Fruit fly (Drosophila melanogaster): ENCODE measurements around the gene CG14696.
A peak's percentile ranks its signal among the peaks of the same experiment; 100 is the strongest.

The CG14696 gene

DNA sequence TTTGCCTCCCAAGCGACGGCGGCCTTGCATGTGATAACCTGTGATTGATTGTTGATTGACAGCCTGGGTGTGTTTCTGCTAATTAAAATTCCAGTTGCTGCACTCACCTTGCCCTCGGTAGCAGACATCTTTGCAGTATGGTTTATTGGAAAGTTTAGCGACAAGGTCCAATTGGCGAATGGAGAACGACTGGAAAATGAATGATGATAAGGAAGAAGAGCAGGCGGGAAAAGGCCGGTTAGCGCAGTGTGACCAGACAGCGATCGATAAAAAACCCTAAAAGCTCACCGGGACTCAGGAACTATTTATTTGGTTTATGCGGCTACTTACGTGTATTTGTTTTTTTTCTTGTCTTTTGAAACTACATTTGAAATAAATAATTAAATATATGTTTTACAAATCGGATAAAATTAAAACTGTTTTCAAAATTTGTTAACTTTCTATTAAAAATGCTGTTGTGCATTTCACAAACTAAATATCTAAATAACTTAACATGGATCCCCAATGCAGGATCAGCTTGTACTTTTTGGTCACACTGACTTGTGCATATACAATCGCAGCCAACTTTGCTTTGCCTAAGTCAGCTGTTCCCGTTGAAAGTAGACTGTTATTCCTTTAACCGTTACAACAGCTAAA lies 12.5 kb downstream of the CG14696 start, which contains the start of gene Fdh (continued):
- TF ChIP-seq fkh (GFP tag; optimal IDR thresholded peaks at IDR 0.05) (peak; percentile 40), Ets21C (GFP tag; optimal IDR thresholded peaks at IDR 0.05) (no peak), salr (GFP tag; optimal IDR thresholded peaks at IDR 0.05) (no peak), ss (GFP tag; optimal IDR thresholded peaks at IDR 0.05) (peak; percentile 40 to 49), vri (GFP tag; optimal IDR thresholded peaks at IDR 0.05) (peak; percentile 32), CG15336 (GFP tag; IDR thresholded peaks at IDR 0.05) (peak; percentile 68), Ets96B (tag; optimal IDR thresholded peaks at IDR 0.05) (peak; percentile 36), Hr39 (GFP tag; optimal IDR thresholded peaks at IDR 0.05) (peak; percentile 40), Eip78C (GFP tag) (peak; percentile 89), Hr38 (GFP tag; optimal IDR thresholded peaks at IDR 0.05) (no peak), Sox14 (GFP tag; optimal IDR thresholded peaks at IDR 0.05) (peak; percentile 31), CG7368 (GFP tag; optimal IDR thresholded peaks at IDR 0.05) (peak; percentile 18), Eip93F (GFP tag; optimal IDR thresholded peaks at IDR 0.05) (peak; percentile 44), Met (GFP tag; optimal IDR thresholded peaks at IDR 0.05) (no peak), CG34406 (GFP tag; optimal IDR thresholded peaks at IDR 0.05) (peak; percentile 54), net (GFP tag; optimal IDR thresholded peaks at IDR 0.05) (no peak), CG6792 (GFP tag; optimal IDR thresholded peaks at IDR 0.05) (peak; percentile 46), dsx (GFP tag; optimal IDR thresholded peaks at IDR 0.05; ENCODE audit: poor library complexity, severe bottlenecking) (peak; percentile 21), acj6 (GFP tag; optimal IDR thresholded peaks at IDR 0.05) (peak; percentile 63)

DNA sequence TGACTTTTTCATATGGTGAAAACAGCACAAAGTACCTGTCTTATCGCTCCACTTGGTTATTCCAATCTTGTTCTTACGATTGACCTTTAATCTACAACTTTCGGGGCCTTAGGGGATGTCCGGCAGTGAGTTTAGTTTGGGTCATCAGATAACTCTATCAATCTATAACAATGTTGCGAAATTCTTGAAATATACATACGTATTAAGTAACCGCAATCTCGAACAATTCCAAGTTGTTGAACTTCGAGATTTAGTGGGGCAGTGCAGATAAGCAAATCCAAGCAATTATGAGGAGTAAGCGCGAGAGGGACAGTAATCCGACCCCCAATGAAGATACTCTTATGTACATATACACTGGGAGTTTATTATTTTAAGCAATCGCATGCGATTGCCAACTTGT lies 14.2 kb downstream of the CG14696 start:
- TF ChIP-seq svp (GFP tag), result peak; percentile 93
- no peak for TF ChIP-seq Sox14 (GFP tag; optimal IDR thresholded peaks at IDR 0.05)
- TF ChIP-seq vri (GFP tag; optimal IDR thresholded peaks at IDR 0.05), result peak; percentile 79
- peak; percentile 40 for TF ChIP-seq dsx (GFP tag; optimal IDR thresholded peaks at IDR 0.05; ENCODE audit: poor library complexity, severe bottlenecking)

DNA sequence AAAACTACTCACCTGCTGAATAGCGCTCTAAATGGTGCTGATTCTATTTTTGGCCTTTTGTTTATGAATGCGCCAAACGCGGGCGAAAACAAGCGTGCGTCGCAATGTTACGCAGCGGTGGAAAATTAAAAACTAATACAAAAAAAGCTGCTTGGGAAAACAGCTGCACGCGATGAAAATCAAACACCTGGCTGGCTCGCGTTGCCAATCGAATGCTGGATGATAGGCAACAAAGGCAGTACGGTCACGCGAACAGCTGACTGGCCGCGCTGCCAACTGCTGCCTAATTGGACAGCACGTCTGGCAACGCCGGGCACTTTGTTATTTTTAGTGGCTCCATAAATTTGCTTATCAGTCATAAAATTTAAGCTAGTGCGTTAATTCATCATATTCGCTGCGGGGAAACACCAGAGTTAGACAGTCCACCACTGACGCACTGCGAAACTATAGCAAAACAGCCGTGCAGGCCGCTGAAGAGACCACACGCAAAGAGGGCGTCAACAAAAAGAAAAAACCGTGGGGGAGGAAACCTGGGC lies 16.3 kb downstream of the CG14696 start, which contains the start of the genes SelR and Tsp86D:
TSS of gene SelR (minus strand) at position 216 of the 536 bp plus-strand sequence.
TSS of gene Tsp86D (plus strand) at position 282 of the 536 bp plus-strand sequence.
- no peak for TF ChIP-seq CG6276 (GFP tag; optimal IDR thresholded peaks at IDR 0.05)
- TF ChIP-seq esn (GFP tag; optimal IDR thresholded peaks at IDR 0.05), result peak; percentile 10
- peak; percentile 9; the same call in 1 of the 2 replicates for TF ChIP-seq CG15336 (GFP tag; IDR thresholded peaks at IDR 0.05)
- 0 out of 3 replicates have a peak, but pooled peaks have one; percentile 6 for TF ChIP-seq eg (GFP tag; IDR thresholded peaks at IDR 0.05)
- peak; percentile 63 for TF ChIP-seq fkh (GFP tag; optimal IDR thresholded peaks at IDR 0.05)
- no peak for TF ChIP-seq dac (GFP tag; optimal IDR thresholded peaks at IDR 0.05)
- TF ChIP-seq ss (GFP tag; optimal IDR thresholded peaks at IDR 0.05), result peak in 1 of 2 experiments; percentile 14
- peak; percentile 31 for TF ChIP-seq net (GFP tag; optimal IDR thresholded peaks at IDR 0.05)
- no peak for TF ChIP-seq CG6163 (GFP tag; IDR thresholded peaks at IDR 0.05)
- TF ChIP-seq Sox14 (GFP tag; optimal IDR thresholded peaks at IDR 0.05), result peak; percentile 58

dm6 chr3R:10863956-10864355 lies 20.8 kb downstream of the CG14696 start:
- TF ChIP-seq Sox15 (GFP tag; optimal IDR thresholded peaks at IDR 0.05) (no peak), CG34406 (GFP tag; optimal IDR thresholded peaks at IDR 0.05) (no peak), CG3032 (tag; optimal IDR thresholded peaks at IDR 0.05) (no peak), CG6854 (GFP tag; optimal IDR thresholded peaks at IDR 0.05) (no peak), eg (GFP tag; IDR thresholded peaks at IDR 0.05) (no peak), Ets96B (tag; optimal IDR thresholded peaks at IDR 0.05) (no peak), fkh (GFP tag; optimal IDR thresholded peaks at IDR 0.05) (no peak), CG6792 (GFP tag; optimal IDR thresholded peaks at IDR 0.05) (no peak), Gug (GFP tag; IDR thresholded peaks at IDR 0.05) (no peak), dac (GFP tag; optimal IDR thresholded peaks at IDR 0.05) (no peak), topi (GFP tag; optimal IDR thresholded peaks at IDR 0.05) (no peak), achi (GFP tag; optimal IDR thresholded peaks at IDR 0.05) (no peak), salr (GFP tag; optimal IDR thresholded peaks at IDR 0.05) (no peak), CG4318 (GFP tag; optimal IDR thresholded peaks at IDR 0.05) (no peak), CG31627 (GFP tag; optimal IDR thresholded peaks at IDR 0.05) (no peak), Lpt (GFP tag; optimal IDR thresholded peaks at IDR 0.05) (no peak), Eip93F (GFP tag; optimal IDR thresholded peaks at IDR 0.05) (no peak), CG11902 (GFP tag; optimal IDR thresholded peaks at IDR 0.05) (no peak), CG6276 (GFP tag; optimal IDR thresholded peaks at IDR 0.05) (no peak), Sox14 (GFP tag; optimal IDR thresholded peaks at IDR 0.05) (no peak)
